Fruit fly (Drosophila melanogaster) whole organism, pupa: ENCODE data around the gene CG13284.

Source experiments
- CG13204 ChIP-seq: fragments of 200-800 bp; sonication (Bioruptor generic); optimal IDR thresholded peaks from 2 replicates; lab custom pipeline; 2018; ENCODE audit warnings: missing biosample characterization, mild to moderate bottlenecking, missing genetic modification characterization, moderate library complexity
- CG14655 ChIP-seq: fragments of 200-800 bp; sonication (Bioruptor generic); optimal IDR thresholded peaks from 3 replicates; lab custom pipeline; 2017; ENCODE audit warnings: mild to moderate bottlenecking, missing biosample characterization, missing genetic modification reagents, missing genetic modification characterization
- CG15710 ChIP-seq: fragments of 200-800 bp; sonication (Bioruptor generic); optimal IDR thresholded peaks from 2 replicates; lab custom pipeline; 2018; ENCODE audit warnings: missing biosample characterization, mild to moderate bottlenecking, missing genetic modification characterization, moderate library complexity
- CG8301 ChIP-seq: fragments of 200-800 bp; sonication (Bioruptor generic); optimal IDR thresholded peaks from 2 replicates; lab custom pipeline; 2018; ENCODE audit warnings: missing biosample characterization, mild to moderate bottlenecking, missing genetic modification characterization
- EcR ChIP-seq: fragments of 200-800 bp; sonication (Bioruptor generic); optimal IDR thresholded peaks from 3 replicates; lab custom pipeline; 2019; ENCODE audit warnings: missing biosample characterization, missing genetic modification characterization, mild to moderate bottlenecking, moderate library complexity, missing genetic modification reagents
- Ets98B ChIP-seq: fragments of 200-800 bp; sonication (Bioruptor generic); IDR thresholded peaks from 2 replicates; pipeline ENCODE4 v1.3.6; 2022; ENCODE audit warnings: missing biosample characterization, missing genetic modification characterization
- Snoo ChIP-seq: fragments of 200-800 bp; sonication (Bioruptor generic); optimal IDR thresholded peaks from 3 replicates; lab custom pipeline; 2017; ENCODE audit warnings: missing biosample characterization, mild to moderate bottlenecking, missing genetic modification characterization, inconsistent platforms

DNA sequence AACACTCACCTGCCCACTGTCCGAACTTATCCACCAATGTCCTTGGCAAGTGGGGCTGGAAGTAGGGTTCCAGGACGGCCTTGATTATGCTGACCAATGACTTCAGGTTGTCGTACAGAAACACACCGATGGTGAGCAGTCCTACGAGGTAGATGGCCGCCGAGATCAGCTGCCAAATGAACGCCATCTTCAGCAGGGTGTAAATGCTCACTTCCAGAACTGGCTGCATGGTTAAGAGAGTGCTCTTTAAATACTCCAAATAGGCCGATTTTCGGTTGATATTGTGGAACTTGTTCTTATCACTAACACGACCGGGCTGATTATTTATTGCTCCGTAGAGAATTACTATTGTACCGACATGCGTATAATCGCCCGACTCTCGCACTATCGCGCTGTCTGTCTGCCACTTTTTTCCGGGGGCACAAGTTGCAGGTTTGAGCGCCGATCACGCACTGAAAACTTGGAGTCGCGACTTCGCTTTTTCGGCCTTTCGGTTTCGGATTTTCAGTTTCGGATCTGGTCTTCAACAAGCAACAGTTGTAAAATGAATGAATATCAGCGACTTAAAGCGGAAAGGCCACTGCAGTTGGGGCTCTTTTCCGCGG, 1.7 kb downstream of the CG13284 start:
- TF ChIP-seq Ets98B (GFP tag; lab: Robert Waterston, UW): no peak
- TF ChIP-seq CG8301 (tag; lab: Kevin White, UChicago): no peak
- no peak for TF ChIP-seq Snoo (tag; lab: Kevin White, UChicago)
- no peak for TF ChIP-seq CG15710 (tag; lab: Kevin White, UChicago)
- no peak for TF ChIP-seq CG13204 (GFP tag; lab: Kevin White, UChicago)
- TF ChIP-seq EcR (GFP tag; lab: Kevin White, UChicago): peak; percentile 61
- no peak for TF ChIP-seq CG14655 (GFP tag; lab: Kevin White, UChicago)
